Fruit fly (Drosophila melanogaster): Measurements from ENCODE around the gene bru2.

Gene bru2

DNA sequence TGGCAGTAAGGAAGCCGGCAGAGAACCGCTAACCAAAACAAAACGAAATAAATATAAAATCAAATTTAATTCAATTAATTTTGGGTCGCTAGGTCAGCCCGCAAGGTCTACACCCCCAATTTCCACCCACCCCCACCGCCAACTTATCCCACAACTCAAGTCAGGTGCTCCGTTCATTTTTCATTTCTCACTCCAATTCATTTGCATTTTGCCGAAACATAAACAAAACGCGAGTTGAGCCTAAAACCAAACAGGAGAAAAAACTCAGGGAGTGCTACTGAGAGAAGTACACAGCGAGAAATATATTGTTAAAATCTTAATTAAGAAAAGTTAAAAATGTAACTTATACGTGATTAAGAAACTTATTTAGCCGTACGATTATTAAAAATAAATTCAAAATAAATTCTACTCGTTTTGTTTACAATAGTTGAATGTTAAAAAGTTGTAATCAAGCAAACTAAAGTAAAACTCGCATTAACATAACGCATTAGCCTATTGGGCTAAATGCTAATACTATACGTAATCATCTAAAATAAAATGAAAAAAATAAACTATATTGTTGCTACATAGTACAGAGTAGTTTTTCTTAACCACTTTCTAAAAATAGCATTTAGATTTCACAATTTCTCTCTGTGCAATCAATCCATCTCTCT, 71.6 kb downstream of the bru2 start (continued):
- TF ChIP-seq OdsH (GFP tag; optimal IDR thresholded peaks at IDR 0.05): no peak
- no peak for TF ChIP-seq Dif (GFP tag; optimal IDR thresholded peaks at IDR 0.05; ENCODE audit: partially characterized antibody)
- no peak for TF ChIP-seq Rel (GFP tag; optimal IDR thresholded peaks at IDR 0.05)
- TF ChIP-seq Rel (tag; optimal IDR thresholded peaks at IDR 0.05): no peak
- TF ChIP-seq tai (GFP tag; optimal IDR thresholded peaks at IDR 0.05): no peak
- no peak for TF ChIP-seq Vsx2 (GFP tag; optimal IDR thresholded peaks at IDR 0.05; ENCODE audit: partially characterized antibody)
- TF ChIP-seq Hr78 (GFP tag; optimal IDR thresholded peaks at IDR 0.05): no peak

DNA sequence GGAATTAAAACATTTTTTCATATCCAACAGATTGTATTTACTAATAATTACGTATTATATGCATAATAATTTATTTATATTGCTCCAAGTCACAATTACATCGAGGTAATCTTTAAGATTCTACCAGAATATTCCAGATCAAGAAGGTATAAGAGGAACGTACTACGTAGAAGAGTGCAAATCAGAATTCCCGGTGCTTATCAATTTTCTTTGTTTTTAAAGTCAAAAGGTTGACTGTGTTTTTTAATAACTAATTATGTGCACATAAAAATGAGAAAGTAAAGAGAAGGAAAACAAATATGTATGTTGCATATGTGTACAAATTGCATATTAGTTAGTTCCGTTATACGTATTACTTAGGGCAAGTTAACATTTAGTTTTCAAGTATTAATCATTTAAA, 77.2 kb downstream of the bru2 start:
- TF ChIP-seq Rel (GFP tag; optimal IDR thresholded peaks at IDR 0.05): no peak
- TF ChIP-seq Rel (tag; optimal IDR thresholded peaks at IDR 0.05): peak; percentile 60
- no peak for TF ChIP-seq sage (GFP tag; optimal IDR thresholded peaks at IDR 0.05)

DNA sequence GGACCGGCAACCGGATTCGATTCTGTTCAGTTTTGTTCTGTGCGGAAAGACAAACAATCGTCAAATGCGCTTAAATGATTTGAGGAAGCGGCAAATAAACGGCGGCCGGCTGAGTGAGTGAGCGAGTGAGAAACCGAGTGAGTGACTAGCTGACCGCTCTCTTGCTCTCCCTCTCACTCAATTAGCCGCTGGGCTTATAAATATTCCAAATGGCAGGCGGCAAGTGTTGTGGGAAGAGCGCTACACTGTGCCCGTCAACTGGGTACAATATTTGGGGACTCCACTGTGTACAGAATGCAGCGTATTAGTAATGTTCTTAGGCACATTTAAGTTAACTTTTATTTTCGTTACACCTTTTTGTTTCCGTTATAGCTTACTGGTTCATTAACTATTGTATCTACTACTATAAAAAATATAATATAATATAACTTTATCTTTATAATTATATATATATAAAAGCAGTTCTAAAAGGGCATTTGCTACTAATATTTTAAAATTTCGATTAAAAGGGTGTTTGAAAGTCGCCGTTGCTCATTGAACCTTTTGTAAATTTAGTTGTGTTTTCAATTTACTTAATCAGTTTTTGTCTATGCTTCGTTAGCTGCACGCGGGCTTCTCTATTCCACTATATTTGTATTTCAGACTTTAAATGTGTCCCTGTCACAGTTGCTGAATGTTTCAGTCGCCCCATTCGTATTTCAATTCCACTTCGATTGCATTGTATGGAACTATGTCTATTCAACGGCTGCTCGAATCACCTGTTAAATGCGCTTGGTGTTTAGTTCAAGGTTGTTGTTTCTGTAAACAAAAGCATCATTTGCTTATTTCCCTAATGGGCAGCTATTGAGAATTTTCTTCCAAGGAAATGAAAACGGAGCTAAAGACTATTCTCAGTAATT, 78.0 kb downstream of the bru2 start:
- TF ChIP-seq dl (GFP tag; optimal IDR thresholded peaks at IDR 0.05; ENCODE audit: insufficient read depth in 1 of 2, partially characterized antibody in 2 of 2) (peak; percentile 21 to 74), rgr (GFP tag; optimal IDR thresholded peaks at IDR 0.05) (peak; percentile 16), sage (GFP tag; optimal IDR thresholded peaks at IDR 0.05) (no peak), Hnf4 (GFP tag; optimal IDR thresholded peaks at IDR 0.05) (peak; percentile 6), Dif (GFP tag; optimal IDR thresholded peaks at IDR 0.05; ENCODE audit: partially characterized antibody) (peak; percentile 23)

DNA sequence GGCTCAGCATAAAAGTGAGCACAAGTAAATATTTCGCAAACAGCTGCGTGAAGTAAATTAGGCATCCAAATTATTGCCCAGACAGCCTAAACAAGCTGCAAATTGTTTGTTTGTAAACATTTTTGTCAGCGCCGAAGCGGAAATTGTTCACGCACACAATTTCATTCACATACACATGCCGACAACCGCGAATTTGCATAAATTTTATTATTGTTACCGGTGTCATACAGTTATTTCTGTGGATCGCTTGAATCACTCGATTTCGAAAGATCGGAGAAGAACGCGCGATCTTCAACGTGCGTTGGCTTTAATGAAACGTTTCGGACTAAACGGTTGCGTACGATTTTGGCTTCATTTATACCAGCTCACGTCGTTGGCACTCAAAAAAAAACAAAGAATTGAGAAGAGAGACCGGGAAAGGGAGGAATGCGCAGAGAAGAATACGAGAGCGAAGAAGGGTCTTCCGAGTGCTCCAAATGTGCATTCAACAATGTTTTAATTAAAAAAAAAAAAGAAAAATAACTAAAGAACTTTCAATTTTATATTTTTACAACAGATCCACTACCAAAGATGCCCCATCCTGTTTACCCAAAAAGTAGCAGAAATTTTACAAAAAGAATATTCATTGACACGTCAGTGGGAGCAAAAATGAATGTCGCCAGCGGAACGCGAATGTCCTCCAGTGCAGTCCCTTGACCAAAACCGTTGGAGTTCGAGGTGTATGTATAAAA, 79.3 kb downstream of the bru2 start, which contains the start of gene vir-1:
TSS of gene vir-1 (minus strand) at position 334 of the 731 bp plus-strand sequence.
- TF ChIP-seq psq (GFP tag; optimal IDR thresholded peaks at IDR 0.05): peak; percentile 19
- peak; percentile 36 for TF ChIP-seq Dif (GFP tag; optimal IDR thresholded peaks at IDR 0.05; ENCODE audit: partially characterized antibody)
- TF ChIP-seq CG9705 (GFP tag; optimal IDR thresholded peaks at IDR 0.05): no peak
- TF ChIP-seq Rel (GFP tag; optimal IDR thresholded peaks at IDR 0.05): no peak
- no peak for TF ChIP-seq Rel (tag; optimal IDR thresholded peaks at IDR 0.05)
- no peak for TF ChIP-seq Myc (optimal IDR thresholded peaks at IDR 0.05)
- no peak for TF ChIP-seq GATAd (GFP tag; optimal IDR thresholded peaks at IDR 0.05)
- no peak for TF ChIP-seq sage (GFP tag; optimal IDR thresholded peaks at IDR 0.05)

DNA sequence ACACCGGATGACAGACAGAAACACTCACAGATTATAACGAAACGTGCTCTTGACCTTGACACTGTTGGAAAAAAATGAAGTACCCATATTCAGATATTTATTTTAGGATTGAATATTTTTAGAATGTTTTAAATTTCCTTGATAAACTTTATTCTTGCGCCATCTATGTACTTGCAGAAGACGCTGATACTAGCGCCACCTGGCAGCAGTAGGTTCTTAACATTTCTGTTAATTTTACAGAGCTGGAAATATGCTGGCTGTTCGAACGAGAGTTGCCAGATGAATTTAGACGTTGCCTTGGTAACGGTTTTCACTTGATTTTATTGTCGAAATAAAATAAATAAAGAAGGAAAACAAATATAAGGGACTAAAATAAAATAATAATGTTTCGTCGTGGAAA, 80.5 kb downstream of the bru2 start, which contains the start of gene Fam92:
TSS of gene Fam92 (plus strand) at position 350 of the 400 bp plus-strand sequence.
- TF ChIP-seq Myc (optimal IDR thresholded peaks at IDR 0.05) (peak; percentile 64), CG32264 (GFP tag; optimal IDR thresholded peaks at IDR 0.05) (peak; percentile 10), sv (GFP tag; optimal IDR thresholded peaks at IDR 0.05) (no peak), Mio (GFP tag; optimal IDR thresholded peaks at IDR 0.05) (peak; percentile 43), br (GFP tag; optimal IDR thresholded peaks at IDR 0.05) (peak; percentile 68), sage (GFP tag; optimal IDR thresholded peaks at IDR 0.05) (peak; percentile 55), dsf (GFP tag; optimal IDR thresholded peaks at IDR 0.05; ENCODE audit: borderline replicate concordance) (no peak), usp (GFP tag; optimal IDR thresholded peaks at IDR 0.05) (no peak), Sp1 (GFP tag; optimal IDR thresholded peaks at IDR 0.05) (no peak), Jra (GFP tag; optimal IDR thresholded peaks at IDR 0.05) (peak; percentile 46), CG9705 (GFP tag; optimal IDR thresholded peaks at IDR 0.05) (peak; percentile 34), HLH106 (tag; optimal IDR thresholded peaks at IDR 0.05) (peak; percentile 47), fru (GFP tag; optimal IDR thresholded peaks at IDR 0.05) (peak; percentile 67), Hr83 (GFP tag; optimal IDR thresholded peaks at IDR 0.05; ENCODE audit: poor library complexity, severe bottlenecking) (peak; percentile 39), psq (GFP tag; optimal IDR thresholded peaks at IDR 0.05) (peak; percentile 32), ey (GFP tag; optimal IDR thresholded peaks at IDR 0.05) (peak; percentile 46), foxo (GFP tag; optimal IDR thresholded peaks at IDR 0.05) (peak in 1 of 2 experiments; percentile 74), pan (optimal IDR thresholded peaks at IDR 0.05) (no peak), h (GFP tag; optimal IDR thresholded peaks at IDR 0.05) (peak; percentile 66), Dfd (GFP tag; optimal IDR thresholded peaks at IDR 0.05) (no peak), OdsH (GFP tag; optimal IDR thresholded peaks at IDR 0.05) (peak; percentile 57), Dif (GFP tag; optimal IDR thresholded peaks at IDR 0.05; ENCODE audit: partially characterized antibody) (no peak), Hnf4 (GFP tag; optimal IDR thresholded peaks at IDR 0.05) (peak; percentile 54), lola (GFP tag; optimal IDR thresholded peaks at IDR 0.05) (no peak), Rel (GFP tag; optimal IDR thresholded peaks at IDR 0.05) (no peak), Rel (tag; optimal IDR thresholded peaks at IDR 0.05) (peak; percentile 11), Hr78 (GFP tag; optimal IDR thresholded peaks at IDR 0.05) (no peak), CrebA (GFP tag; optimal IDR thresholded peaks at IDR 0.05; ENCODE audit: borderline replicate concordance) (no peak), dmrt93B (GFP tag; optimal IDR thresholded peaks at IDR 0.05) (no peak), rgr (GFP tag; optimal IDR thresholded peaks at IDR 0.05) (peak; percentile 69)

All from whole organism, wandering third instar larva.